Fruit fly (Drosophila melanogaster) whole organism, embryonic: ENCODE results near the gene Cand1.

Experiments used
- Ada2b ChIP-seq: fragments of 200-800 bp; sonication (Bioruptor generic); IDR thresholded peaks from 2 replicates; pipeline ENCODE4 v1.3.6; 2022; ENCODE audit warnings: missing biosample characterization, missing genetic modification characterization
- Antp ChIP-seq: fragments of 200-800 bp; sonication (Bioruptor generic); optimal IDR thresholded peaks from 3 replicates; lab custom pipeline; 2016; ENCODE audit warnings: missing biosample characterization, missing genetic modification characterization
- Atf6 ChIP-seq: fragments of 200-800 bp; sonication (Bioruptor generic); IDR thresholded peaks from 2 replicates; pipeline ENCODE4 v1.3.6; 2022; ENCODE audit warnings: missing biosample characterization, missing genetic modification characterization
- BEAF-32 ChIP-seq: fragments of 200-800 bp; sonication (Bioruptor generic); optimal IDR thresholded peaks from 3 replicates; lab custom pipeline; 2017; ENCODE audit warnings: missing biosample characterization, missing genetic modification characterization, mild to moderate bottlenecking, moderate library complexity, missing genetic modification reagents
- CG10147 ChIP-seq: fragments of 200-800 bp; sonication (Bioruptor generic); optimal IDR thresholded peaks from 2 replicates; lab custom pipeline; 2019; ENCODE audit warnings: missing biosample characterization, mild to moderate bottlenecking, missing genetic modification characterization, moderate library complexity
- CG10267 ChIP-seq: fragments of 200-800 bp; sonication (Bioruptor generic); optimal IDR thresholded peaks from 2 replicates; lab custom pipeline; 2018; ENCODE audit warnings: missing biosample characterization, mild to moderate bottlenecking, missing genetic modification characterization, moderate library complexity
- CG10274 ChIP-seq: fragments of 200-800 bp; sonication (Bioruptor generic); optimal IDR thresholded peaks from 3 replicates; lab custom pipeline; 2017; ENCODE audit warnings: missing biosample characterization, mild to moderate bottlenecking, missing genetic modification characterization
- CG11504 ChIP-seq: fragments of 200-800 bp; sonication (Bioruptor generic); optimal IDR thresholded peaks from 3 replicates; lab custom pipeline; 2019; ENCODE audit warnings: missing biosample characterization, mild to moderate bottlenecking, missing genetic modification characterization, moderate library complexity
- CG14860 ChIP-seq: fragments of 200-800 bp; sonication (Bioruptor generic); IDR thresholded peaks from 3 replicates; pipeline ENCODE4 v1.3.6; 2022; ENCODE audit warnings: missing biosample characterization, missing genetic modification characterization; ENCODE audit not compliant: partially characterized antibody
- CG16779 ChIP-seq: fragments of 200-800 bp; sonication (Bioruptor generic); IDR thresholded peaks from 2 replicates; pipeline ENCODE4 v1.3.6; 2022; ENCODE audit warnings: missing biosample characterization, missing genetic modification characterization
- CG16813 ChIP-seq: fragments of 200-800 bp; sonication (Bioruptor generic); IDR thresholded peaks from 3 replicates; pipeline ENCODE4 v1.3.6; 2022; ENCODE audit warnings: missing biosample characterization, missing genetic modification characterization; ENCODE audit not compliant: partially characterized antibody
- CG17361 ChIP-seq: fragments of 200-800 bp; sonication (Bioruptor generic); IDR thresholded peaks from 3 replicates; pipeline ENCODE4 v1.3.6; 2022; ENCODE audit warnings: missing biosample characterization, missing genetic modification characterization
- CG17568 ChIP-seq: fragments of 200-800 bp; sonication (Bioruptor generic); optimal IDR thresholded peaks from 2 replicates; lab custom pipeline; 2018; ENCODE audit warnings: missing biosample characterization, mild to moderate bottlenecking, missing genetic modification characterization, moderate library complexity
- CG2712 ChIP-seq: fragments of 200-800 bp; optimal IDR thresholded peaks from 3 replicates; lab custom pipeline; 2019; ENCODE audit warnings: missing biosample characterization, mild to moderate bottlenecking, missing genetic modification characterization, moderate library complexity
- CG30403 ChIP-seq: fragments of 200-800 bp; sonication (Bioruptor generic); optimal IDR thresholded peaks from 3 replicates; lab custom pipeline; 2016; ENCODE audit warnings: missing biosample characterization, missing genetic modification characterization
- CG34422 ChIP-seq: fragments of 200-800 bp; sonication (Bioruptor generic); IDR thresholded peaks from 3 replicates; pipeline ENCODE4 v1.3.6; 2022; ENCODE audit warnings: missing biosample characterization, missing genetic modification characterization
- CG3726 ChIP-seq: fragments of 200-800 bp; sonication (Bioruptor generic); IDR thresholded peaks from 3 replicates; pipeline ENCODE4, ENCODE4 v1.3.6; 2022; ENCODE audit warnings: missing biosample characterization, missing genetic modification characterization
- CG3847 ChIP-seq: fragments of 200-800 bp; sonication (Bioruptor generic); IDR thresholded peaks from 2 replicates; pipeline ENCODE4 v1.3.6; 2022; ENCODE audit warnings: missing biosample characterization, missing genetic modification characterization
- CG4328 ChIP-seq: fragments of 200-800 bp; sonication (Bioruptor generic); optimal IDR thresholded peaks from 3 replicates; lab custom pipeline; 2017; ENCODE audit warnings: missing biosample characterization, missing genetic modification reagents, missing genetic modification characterization
- CG8478 ChIP-seq: fragments of >200 bp; optimal IDR thresholded peaks from 2 replicates; lab custom pipeline; 2018
- CG9437 ChIP-seq: fragments of 200-800 bp; sonication (Bioruptor generic); optimal IDR thresholded peaks from 2 replicates; lab custom pipeline; 2018; ENCODE audit warnings: missing biosample characterization, mild to moderate bottlenecking, missing genetic modification characterization
- Doc3 ChIP-seq: fragments of 200-800 bp; sonication (Bioruptor generic); IDR thresholded peaks from 3 replicates; pipeline ENCODE4 v1.3.6; 2022; ENCODE audit warnings: missing biosample characterization, missing genetic modification characterization; ENCODE audit not compliant: partially characterized antibody
- E2f2 ChIP-seq: fragments of 200-800 bp; sonication (Bioruptor generic); IDR thresholded peaks from 2 replicates; pipeline ENCODE4 v1.3.6; 2022; ENCODE audit warnings: missing biosample characterization, missing genetic modification characterization
- Ets97D ChIP-seq: fragments of 200-800 bp; sonication (Bioruptor generic); optimal IDR thresholded peaks from 3 replicates; lab custom pipeline; 2016; ENCODE audit warnings: missing biosample characterization, missing genetic modification characterization
- Hmx ChIP-seq: fragments of 200-800 bp; sonication (Bioruptor generic); optimal IDR thresholded peaks from 2 replicates; lab custom pipeline; 2016; ENCODE audit warnings: missing biosample characterization, missing genetic modification characterization
- MESR4 ChIP-seq: fragments of 200-800 bp; sonication (Bioruptor generic); optimal IDR thresholded peaks from 2 replicates; lab custom pipeline; 2018; ENCODE audit warnings: missing biosample characterization, mild to moderate bottlenecking, missing genetic modification characterization, moderate library complexity
- MTF-1 ChIP-seq: fragments of 200-800 bp; sonication (Bioruptor generic); optimal IDR thresholded peaks from 2 replicates; lab custom pipeline; 2018; ENCODE audit warnings: missing biosample characterization, mild to moderate bottlenecking, missing genetic modification characterization, borderline replicate concordance
- NC2β ChIP-seq: fragments of 200-800 bp; sonication (Bioruptor generic); optimal IDR thresholded peaks from 2 replicates; lab custom pipeline; 2016; ENCODE audit warnings: missing biosample characterization, missing genetic modification characterization
- cato ChIP-seq: fragments of 200-800 bp; sonication (Bioruptor generic); optimal IDR thresholded peaks from 2 replicates; lab custom pipeline; 2016; ENCODE audit warnings: missing biosample characterization, missing genetic modification characterization, borderline replicate concordance
- chinmo ChIP-seq: fragments of 200-800 bp; sonication (Bioruptor generic); IDR thresholded peaks from 4 replicates; pipeline ENCODE4 v1.3.6; 2022; ENCODE audit warnings: missing biosample characterization, missing genetic modification characterization; ENCODE audit not compliant: partially characterized antibody
- dmrt11E ChIP-seq: fragments of 200-800 bp; sonication (Bioruptor generic); optimal IDR thresholded peaks from 3 replicates; lab custom pipeline; 2018; ENCODE audit warnings: missing biosample characterization, mild to moderate bottlenecking, missing genetic modification characterization, moderate library complexity
- esg ChIP-seq: fragments of 200-800 bp; sonication (Bioruptor generic); conservative IDR thresholded peaks from 2 replicates; pipeline ENCODE4 v1.3.6; 2022; ENCODE audit warnings: missing biosample characterization, missing genetic modification characterization
- fru ChIP-seq: fragments of >200 bp; optimal IDR thresholded peaks from 2 replicates; lab custom pipeline; 2017
- gcm ChIP-seq: fragments of 200-800 bp; sonication (Bioruptor generic); optimal IDR thresholded peaks from 2 replicates; lab custom pipeline; 2019; ENCODE audit warnings: missing biosample characterization, mild to moderate bottlenecking, missing genetic modification characterization, moderate library complexity
- ind ChIP-seq: fragments of 200-800 bp; sonication (Bioruptor generic); optimal IDR thresholded peaks from 3 replicates; lab custom pipeline; 2016; ENCODE audit warnings: missing biosample characterization, missing genetic modification characterization
- pfk ChIP-seq: fragments of 200-800 bp; sonication (Bioruptor generic); optimal IDR thresholded peaks from 2 replicates; lab custom pipeline; 2018; ENCODE audit warnings: missing biosample characterization, mild to moderate bottlenecking, missing genetic modification characterization, moderate library complexity
- pho ChIP-seq: fragments of 200-800 bp; sonication (Bioruptor generic); optimal IDR thresholded peaks from 2 replicates; lab custom pipeline; 2016; ENCODE audit warnings: missing biosample characterization, missing genetic modification characterization
- pros ChIP-seq: fragments of 200-800 bp; sonication (Bioruptor generic); optimal IDR thresholded peaks from 3 replicates; lab custom pipeline; 2019; ENCODE audit warnings: missing biosample characterization, mild to moderate bottlenecking, missing genetic modification characterization, moderate library complexity
- row ChIP-seq: fragments of 200-800 bp; sonication (Bioruptor generic); IDR thresholded peaks from 3 replicates; pipeline ENCODE4 v1.3.6; 2022; ENCODE audit warnings: missing biosample characterization, missing genetic modification characterization
- sc ChIP-seq, 3 experiments: fragments of >200 bp in 2 of 3; fragments of 200-800 bp in 1 of 3; sonication (Bioruptor generic) in 1 of 3; optimal IDR thresholded peaks; 2 replicates in 2 of 3; 3 replicates in 1 of 3; lab custom pipeline; 2017; ENCODE audit warnings: mild to moderate bottlenecking in 1 of 3, missing biosample characterization in 1 of 3, missing genetic modification characterization in 1 of 3, missing genetic modification reagents in 1 of 3
- sd ChIP-seq: fragments of 200-800 bp; sonication (Bioruptor generic); optimal IDR thresholded peaks from 3 replicates; lab custom pipeline; 2018; ENCODE audit warnings: missing biosample characterization, mild to moderate bottlenecking, missing genetic modification characterization, moderate library complexity
- sens ChIP-seq: fragments of 200-800 bp; sonication (Bioruptor generic); peaks from one replicate; lab custom pipeline; 2016; ENCODE audit warnings: missing biosample characterization, missing genetic modification characterization
- sna ChIP-seq: fragments of 200-800 bp; sonication (Bioruptor generic); IDR thresholded peaks from 2 replicates; pipeline ENCODE4 v1.3.6; 2022; ENCODE audit warnings: missing biosample characterization, missing genetic modification characterization; ENCODE audit not compliant: partially characterized antibody
- ssp ChIP-seq: fragments of 200-800 bp; sonication (Bioruptor generic); IDR thresholded peaks from 2 replicates; pipeline ENCODE4 v1.3.6; 2022; ENCODE audit warnings: missing biosample characterization, missing genetic modification characterization
- trem ChIP-seq: fragments of 200-800 bp; optimal IDR thresholded peaks from 3 replicates; lab custom pipeline; 2019; ENCODE audit warnings: missing biosample characterization, mild to moderate bottlenecking, missing genetic modification characterization, moderate library complexity
- trh ChIP-seq: fragments of 200-800 bp; sonication (Bioruptor generic); optimal IDR thresholded peaks from 2 replicates; lab custom pipeline; 2016; ENCODE audit warnings: missing biosample characterization, missing genetic modification characterization
- tup ChIP-seq: fragments of 200-800 bp; sonication (Bioruptor generic); optimal IDR thresholded peaks from 2 replicates; lab custom pipeline; 2016; ENCODE audit warnings: missing biosample characterization, mild to moderate bottlenecking, missing genetic modification characterization, moderate library complexity
- twi ChIP-seq: fragments of 200-800 bp; optimal IDR thresholded peaks from 2 replicates; lab custom pipeline; 2019; ENCODE audit warnings: missing biosample characterization, mild to moderate bottlenecking, missing genetic modification characterization, moderate library complexity
- vnd ChIP-seq: fragments of 200-800 bp; sonication (Bioruptor generic); IDR thresholded peaks from 3 replicates; pipeline ENCODE4 v1.3.6; 2022; ENCODE audit warnings: missing biosample characterization, missing genetic modification characterization; ENCODE audit not compliant: partially characterized antibody

Cand1 gene

DNA sequence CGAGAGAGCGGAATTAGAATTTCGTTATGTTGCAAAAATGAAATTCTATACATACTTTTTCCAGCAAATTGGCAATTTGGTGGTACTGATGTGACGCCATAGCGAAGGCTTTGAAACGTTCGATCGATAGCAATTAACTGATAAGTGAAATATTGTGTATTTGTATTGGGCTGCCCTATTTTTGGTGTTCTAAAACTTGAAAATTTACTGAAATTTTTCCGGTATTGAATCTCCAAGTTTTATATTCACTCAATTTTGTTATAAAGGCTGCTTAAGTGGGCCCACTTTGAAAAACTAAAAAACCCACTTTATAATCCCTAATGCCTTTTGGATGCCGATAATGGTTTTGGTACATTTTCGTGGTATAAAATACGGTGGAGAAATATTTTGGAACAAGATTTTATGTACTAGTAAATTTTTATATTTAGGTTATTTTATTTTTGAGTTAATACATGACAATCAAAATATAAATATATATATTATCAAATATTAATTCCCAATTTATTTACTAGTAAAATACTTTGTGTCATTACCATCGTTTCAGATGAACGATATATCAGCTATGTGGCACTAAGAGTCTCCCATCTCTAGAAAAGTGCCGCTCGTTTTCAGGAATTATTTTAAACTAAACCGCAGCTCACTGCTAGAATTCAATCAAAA is at the start of gene Cand1, which contains the start of gene pim:
Cand1 (minus strand) TSS at position 300 of the 660 bp plus-strand sequence.
pim (plus strand) TSS at position 582 of the 660 bp plus-strand sequence.
- peak; percentile 77 for TF ChIP-seq BEAF-32 (GFP tag; lab: Kevin White, UChicago)
- TF ChIP-seq MTF-1 = no peak
- no peak for TF ChIP-seq esg (GFP tag; lab: Robert Waterston, UW)
- TF ChIP-seq CG16813 = peak; percentile 70
- TF ChIP-seq CG4328 = no peak
- peak; percentile 64; the same call in 2 of the 3 replicates for TF ChIP-seq Doc3 (GFP tag; lab: Robert Waterston, UW)
- TF ChIP-seq CG9437 = no peak
- TF ChIP-seq CG11504 (tag; lab: Kevin White, UChicago) = no peak
- peak; percentile 50 for TF ChIP-seq sd
- no peak for TF ChIP-seq pho (GFP tag; lab: Kevin White, UChicago)
- TF ChIP-seq CG16779 (GFP tag; lab: Robert Waterston, UW) = no peak
- TF ChIP-seq vnd (GFP tag; lab: Robert Waterston, UW) = peak; percentile 33; the same call in 1 of the 3 replicates
- TF ChIP-seq fru = no peak
- TF ChIP-seq CG3847 (GFP tag; lab: Robert Waterston, UW) = no peak
- no peak for TF ChIP-seq pros (GFP tag; lab: Kevin White, UChicago)
- TF ChIP-seq CG17568 (GFP tag; lab: Kevin White, UChicago) = no peak
- TF ChIP-seq gcm (GFP tag; lab: Kevin White, UChicago) = no peak
- 0 out of 4 replicates have a peak, but pooled peaks have one; percentile 38 for TF ChIP-seq chinmo (GFP tag; lab: Robert Waterston, UW)
- no peak for TF ChIP-seq Ets97D (GFP tag; lab: Kevin White, UChicago)
- TF ChIP-seq CG10267 (tag; lab: Kevin White, UChicago) = peak; percentile 54
- no peak for TF ChIP-seq CG10274 (GFP tag; lab: Kevin White, UChicago)
- TF ChIP-seq NC2β (GFP tag; lab: Kevin White, UChicago) = no peak
- TF ChIP-seq ind (GFP tag; lab: Kevin White, UChicago) = no peak
- TF ChIP-seq CG3726 (GFP tag; lab: Robert Waterston, UW) = no peak
- TF ChIP-seq row (GFP tag; lab: Robert Waterston, UW) = peak; percentile 78
- TF ChIP-seq cato (GFP tag; lab: Kevin White, UChicago) = no peak
- no peak for TF ChIP-seq Antp (GFP tag; lab: Kevin White, UChicago)
- no peak for TF ChIP-seq Ada2b (GFP tag; lab: Robert Waterston, UW)
- peak; percentile 29; the same call in 1 of the 2 replicates for TF ChIP-seq ssp (GFP tag; lab: Robert Waterston, UW)
- no peak for TF ChIP-seq sens (GFP tag; lab: Kevin White, UChicago)
- TF ChIP-seq sc (optimal IDR thresholded peaks at IDR 0.05; lab: Kevin White, UChicago) = no peak
- no peak for TF ChIP-seq sc (GFP tag; optimal IDR thresholded peaks at IDR 0.05; lab: Kevin White, UChicago)
- peak; percentile 25 for TF ChIP-seq CG10147 (GFP tag; lab: Kevin White, UChicago)
- peak; percentile 36 for TF ChIP-seq dmrt11E (tag; lab: Kevin White, UChicago)
- peak; percentile 81 for TF ChIP-seq trem (tag; lab: Kevin White, UChicago)
- peak; percentile 63 for TF ChIP-seq CG2712 (tag; lab: Kevin White, UChicago)
- peak; percentile 3 for TF ChIP-seq CG30403
- TF ChIP-seq MESR4 (GFP tag; lab: Kevin White, UChicago) = peak; percentile 57
- no peak for TF ChIP-seq sna (GFP tag; lab: Robert Waterston, UW)
- no peak for TF ChIP-seq Hmx (GFP tag; lab: Kevin White, UChicago)
- TF ChIP-seq CG17361 (GFP tag; lab: Robert Waterston, UW) = peak; percentile 48; the same call in 1 of the 3 replicates
- TF ChIP-seq twi = peak; percentile 15
- TF ChIP-seq trh (GFP tag; lab: Kevin White, UChicago) = no peak
- peak; percentile 90 for TF ChIP-seq pfk
- peak; percentile 83 for TF ChIP-seq E2f2 (GFP tag; lab: Robert Waterston, UW)
- no peak for TF ChIP-seq CG8478 (lab: Kevin White, UChicago)
- 0 out of 3 replicates have a peak, but pooled peaks have one; percentile 12 for TF ChIP-seq CG14860 (GFP tag; lab: Robert Waterston, UW)
- no peak for TF ChIP-seq CG34422 (GFP tag; lab: Robert Waterston, UW)
- TF ChIP-seq tup = no peak
- TF ChIP-seq Atf6 (GFP tag; lab: Robert Waterston, UW) = no peak
